Worm (Caenorhabditis elegans): Measurements from ENCODE around the gene ZC376.8.

ce11 chrV:14162959-14163548 is 17.0 kb upstream of the ZC376.8 start, which contains the start of gene srd-26:
- no peak for TF ChIP-seq dpl-1 (GFP tag; optimal IDR thresholded peaks at IDR 0.05)
- no peak for TF ChIP-seq Y79H2A.3 (GFP tag; conservative IDR thresholded peaks at IDR 0.05)
- no peak for TF ChIP-seq B0019.2 (GFP tag; conservative IDR thresholded peaks at IDR 0.05)
- no peak for TF ChIP-seq unc-62 (GFP tag; optimal IDR thresholded peaks at IDR 0.05)
- no peak for TF ChIP-seq madf-8 (GFP tag; conservative IDR thresholded peaks at IDR 0.05)
- TF ChIP-seq sea-2 (GFP tag; IDR thresholded peaks at IDR 0.05): no peak
- no peak for TF ChIP-seq F22D6.2 (tag; optimal IDR thresholded peaks at IDR 0.05)
- no peak for TF ChIP-seq die-1 (tag; optimal IDR thresholded peaks at IDR 0.05)
- no peak for TF ChIP-seq lsl-1 (GFP tag; optimal IDR thresholded peaks at IDR 0.05)
- TF ChIP-seq mel-28 (tag; optimal IDR thresholded peaks at IDR 0.05; ENCODE audit: borderline replicate concordance): no peak
- TF ChIP-seq ztf-26 (tag; optimal IDR thresholded peaks at IDR 0.05): no peak
- no peak for TF ChIP-seq unc-130 (GFP tag; optimal IDR thresholded peaks at IDR 0.05)

All from whole organism, young adult.